Worm (Caenorhabditis elegans): ENCODE results near the gene cpi-1.

DNA sequence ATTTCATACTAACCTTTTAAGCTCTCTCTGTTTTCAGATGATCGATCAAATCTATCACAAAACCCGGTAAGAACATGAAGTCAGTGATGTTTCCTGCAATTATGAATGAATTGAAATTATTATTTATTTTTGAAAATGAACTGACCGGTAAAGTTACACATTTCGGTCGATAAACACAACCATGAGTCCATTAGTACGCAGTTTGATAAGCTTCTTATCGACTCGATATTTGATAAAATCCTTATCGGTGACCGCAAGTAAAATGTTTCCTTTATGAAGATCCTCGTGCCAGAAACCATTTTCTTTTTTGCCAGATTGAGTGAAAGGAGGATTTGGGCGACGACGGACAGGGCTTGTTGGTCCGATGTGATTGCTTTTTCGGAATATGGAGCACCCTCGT, 7.0 kb downstream of the cpi-1 start:
- TF ChIP-seq tbx-2 (tag; optimal IDR thresholded peaks at IDR 0.05), result no peak
- TF ChIP-seq dve-1 (tag; optimal IDR thresholded peaks at IDR 0.05), result no peak
- TF ChIP-seq unc-42 (tag; optimal IDR thresholded peaks at IDR 0.05), result no peak
- TF ChIP-seq nfya-1 (tag; optimal IDR thresholded peaks at IDR 0.05), result no peak
- TF ChIP-seq ceh-2 (tag; optimal IDR thresholded peaks at IDR 0.05), result no peak
- TF ChIP-seq ama-1 (optimal IDR thresholded peaks at IDR 0.05), result no peak
- no peak for TF ChIP-seq ets-4 (tag; optimal IDR thresholded peaks at IDR 0.05)
- TF ChIP-seq pha-4 (tag; optimal IDR thresholded peaks at IDR 0.05), result no peak
- no peak for TF ChIP-seq lin-11 (tag; optimal IDR thresholded peaks at IDR 0.05)
